Fruit fly (Drosophila melanogaster) whole organism, adult: ENCODE measurements around the gene CG4338.

Source experiments
- CG11617 ChIP-seq: fragments of 200-800 bp; sonication (Bioruptor generic); optimal IDR thresholded peaks from 2 replicates; lab custom pipeline; 2017; ENCODE audit warnings: mild to moderate bottlenecking, missing biosample characterization, missing genetic modification reagents, missing genetic modification characterization
- CG12768 ChIP-seq: fragments of 200-800 bp; sonication (Bioruptor generic); optimal IDR thresholded peaks from 2 replicates; lab custom pipeline; 2017; ENCODE audit warnings: missing biosample characterization, missing genetic modification characterization, mild to moderate bottlenecking, moderate library complexity, missing genetic modification reagents
- CG14711 ChIP-seq: fragments of 200-800 bp; sonication (Bioruptor generic); optimal IDR thresholded peaks from 2 replicates; lab custom pipeline; 2018; ENCODE audit warnings: missing biosample characterization, mild to moderate bottlenecking, missing genetic modification characterization, moderate library complexity
- CG1620 ChIP-seq: fragments of 200-800 bp; sonication (Bioruptor generic); optimal IDR thresholded peaks from 2 replicates; lab custom pipeline; 2016; ENCODE audit warnings: missing biosample characterization, missing genetic modification characterization
- CG33017 ChIP-seq: fragments of 200-800 bp; sonication (Bioruptor generic); optimal IDR thresholded peaks from 2 replicates; lab custom pipeline; 2018; ENCODE audit warnings: missing biosample characterization, mild to moderate bottlenecking, missing genetic modification characterization, moderate library complexity
- CG7045 ChIP-seq: fragments of 200-800 bp; sonication (Bioruptor generic); optimal IDR thresholded peaks from 2 replicates; lab custom pipeline; 2017; ENCODE audit warnings: missing biosample characterization, mild to moderate bottlenecking, missing genetic modification characterization
- Clk ChIP-seq: fragments of 200-800 bp; sonication (Bioruptor generic); optimal IDR thresholded peaks from 2 replicates; lab custom pipeline; 2017; ENCODE audit warnings: missing biosample characterization, missing genetic modification characterization
- Hr96 ChIP-seq: fragments of 200-800 bp; sonication (Bioruptor generic); optimal IDR thresholded peaks from 2 replicates; lab custom pipeline; 2016; ENCODE audit warnings: missing biosample characterization, missing genetic modification characterization
- bab1 ChIP-seq: fragments of 200-800 bp; sonication (Bioruptor generic); optimal IDR thresholded peaks from 3 replicates; lab custom pipeline; 2019; ENCODE audit warnings: missing biosample characterization, mild to moderate bottlenecking, missing genetic modification characterization, moderate library complexity
- cic ChIP-seq: fragments of 200-800 bp; sonication (Bioruptor generic); optimal IDR thresholded peaks from 2 replicates; lab custom pipeline; 2017; ENCODE audit warnings: missing biosample characterization, mild to moderate bottlenecking, missing genetic modification characterization, moderate library complexity
- kay ChIP-seq: fragments of 200-800 bp; sonication (Bioruptor generic); peaks from one replicate; lab custom pipeline; 2016; ENCODE audit warnings: missing biosample characterization, missing genetic modification characterization, borderline replicate concordance
- pad ChIP-seq: fragments of 200-800 bp; sonication (Bioruptor generic); optimal IDR thresholded peaks from 3 replicates; lab custom pipeline; 2017; ENCODE audit warnings: missing biosample characterization, missing genetic modification characterization, mild to moderate bottlenecking, moderate library complexity, missing genetic modification reagents

DNA sequence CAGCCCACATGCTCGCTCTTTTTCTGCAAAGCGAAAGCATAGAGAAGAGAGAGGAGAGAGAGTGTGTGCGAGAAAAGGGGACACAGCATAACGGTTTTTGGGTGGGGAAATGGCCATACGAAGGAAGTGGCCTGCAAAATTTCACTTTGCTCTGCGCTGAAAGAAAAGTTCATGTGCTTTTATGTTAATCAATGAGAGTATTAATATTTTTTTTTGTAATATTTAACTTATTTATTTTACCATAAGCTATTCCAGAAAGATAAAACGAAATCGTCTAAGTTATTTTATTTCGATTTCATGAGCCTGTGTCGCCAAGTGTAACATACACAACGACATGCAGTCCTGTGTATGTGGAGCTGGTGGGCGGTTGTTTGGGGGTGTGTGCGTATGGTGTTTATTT, 24.9 kb upstream of the CG4338 start:
- TF ChIP-seq Hr96, result no peak
- peak; percentile 51 for TF ChIP-seq CG12768 (GFP tag; lab: Kevin White, UChicago)
- no peak for TF ChIP-seq kay (GFP tag; lab: Kevin White, UChicago)
- TF ChIP-seq bab1 (GFP tag; lab: Kevin White, UChicago), result no peak
- peak; percentile 24 for TF ChIP-seq cic (GFP tag; lab: Kevin White, UChicago)
- TF ChIP-seq Clk, result peak; percentile 39
- TF ChIP-seq pad, result peak; percentile 83
- TF ChIP-seq CG33017 (tag; lab: Kevin White, UChicago), result peak; percentile 88
- TF ChIP-seq CG11617, result peak; percentile 58
- TF ChIP-seq CG1620 (GFP tag; lab: Kevin White, UChicago), result no peak
- TF ChIP-seq CG7045 (GFP tag; lab: Kevin White, UChicago), result peak; percentile 57
- TF ChIP-seq CG14711, result peak; percentile 47
